Worm (Caenorhabditis elegans): Measurements from ENCODE around the gene gcy-22.

The gcy-22 gene

ce11 chrV:20781346-20781952 lies 43.4 kb downstream of the gcy-22 start:
- TF ChIP-seq C06A6.2 (GFP tag; conservative IDR thresholded peaks at IDR 0.05) (no peak), nfya-1 (tag; optimal IDR thresholded peaks at IDR 0.05; ENCODE audit: borderline replicate concordance, insufficient read depth) (no peak), Y53F4B.3 (GFP tag; IDR thresholded peaks at IDR 0.05) (no peak), lsl-1 (GFP tag; optimal IDR thresholded peaks at IDR 0.05) (no peak), ceh-91 (GFP tag; IDR thresholded peaks at IDR 0.05) (no peak), mcd-1 (GFP tag; IDR thresholded peaks at IDR 0.05) (no peak), F57A8.1 (GFP tag; optimal IDR thresholded peaks at IDR 0.05) (no peak), gei-17 (GFP tag; optimal IDR thresholded peaks at IDR 0.05) (no peak), nhr-120 (GFP tag; IDR thresholded peaks at IDR 0.05) (no peak), madf-6 (GFP tag; IDR thresholded peaks at IDR 0.05) (no peak), B0261.1 (tag; optimal IDR thresholded peaks at IDR 0.05) (no peak), ztf-18 (tag; optimal IDR thresholded peaks at IDR 0.05) (no peak)

- peak; percentile 59 for TF ChIP-seq ama-1 (optimal IDR thresholded peaks at IDR 0.05)
- no peak for TF ChIP-seq ama-1 (GFP tag; optimal IDR thresholded peaks at IDR 0.05)
- TF ChIP-seq mcd-1 (GFP tag; IDR thresholded peaks at IDR 0.05) = no peak
- TF ChIP-seq gei-17 (GFP tag; optimal IDR thresholded peaks at IDR 0.05) = no peak
- TF ChIP-seq C06A6.2 (GFP tag; conservative IDR thresholded peaks at IDR 0.05) = no peak
- TF ChIP-seq ets-4 (GFP tag; optimal IDR thresholded peaks at IDR 0.05) = no peak
- TF ChIP-seq F39B2.1 (GFP tag; IDR thresholded peaks at IDR 0.05) = no peak
- no peak for TF ChIP-seq lir-1 (GFP tag; conservative IDR thresholded peaks at IDR 0.05)
- no peak for TF ChIP-seq rcor-1 (GFP tag; IDR thresholded peaks at IDR 0.05)
- TF ChIP-seq efl-1 (GFP tag; optimal IDR thresholded peaks at IDR 0.05) = no peak
- 0 out of 2 replicates have a peak, but pooled peaks have one; percentile 2 for TF ChIP-seq Y56A3A.18 (GFP tag; IDR thresholded peaks at IDR 0.05)
- TF ChIP-seq let-526 (GFP tag; IDR thresholded peaks at IDR 0.05) = no peak
- no peak for TF ChIP-seq cebp-1 (GFP tag; IDR thresholded peaks at IDR 0.05)
- TF ChIP-seq cebp-1 (tag; optimal IDR thresholded peaks at IDR 0.05) = peak; percentile 10
Measured at ce11 chrV:20780400-20780799, 44.5 kb downstream of the gcy-22 start, which contains the start of gene hif-1. Gene hif-1 (plus strand): TSS chrV:20780407.

DNA sequence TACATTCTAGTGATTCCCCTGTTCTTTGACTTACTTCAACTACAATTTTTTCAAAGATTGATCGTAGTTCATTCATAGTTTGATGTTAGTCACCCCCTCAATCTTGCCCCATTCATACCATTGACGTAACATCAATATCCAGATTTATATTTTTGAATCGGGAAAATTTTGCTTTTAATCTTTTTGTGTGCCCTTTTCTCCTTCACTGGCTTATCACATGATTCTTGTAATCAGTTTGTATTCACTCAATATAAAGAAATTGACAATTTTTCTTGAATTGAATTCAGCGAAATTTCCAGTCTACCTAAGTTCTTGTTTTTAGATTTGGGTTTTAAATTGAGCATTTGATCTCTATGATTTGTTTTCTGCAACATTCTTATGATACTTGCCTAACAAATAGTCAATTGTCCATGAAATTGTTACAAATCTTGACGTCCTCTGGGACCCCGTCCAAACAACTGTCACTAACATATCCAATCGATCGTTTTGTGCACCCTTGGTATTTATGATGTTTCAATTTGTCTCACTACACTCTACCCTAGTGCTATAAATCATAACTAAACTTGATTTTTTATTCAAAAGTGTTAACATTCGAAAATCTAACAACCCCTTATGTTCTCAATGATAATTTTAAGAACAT lies 45.0 kb downstream of the gcy-22 start:
- TF ChIP-seq pha-4 (tag; optimal IDR thresholded peaks at IDR 0.05) (no peak), T26A5.8 (tag; optimal IDR thresholded peaks at IDR 0.05) (no peak), madf-10 (tag; optimal IDR thresholded peaks at IDR 0.05) (peak; percentile 49), ztf-22 (GFP tag; optimal IDR thresholded peaks at IDR 0.05) (no peak), ekl-4 (GFP tag; IDR thresholded peaks at IDR 0.05) (0 out of 2 replicates have a peak, but pooled peaks have one; percentile 18), nhr-27 (tag; optimal IDR thresholded peaks at IDR 0.05) (no peak), dpff-1 (tag; optimal IDR thresholded peaks at IDR 0.05) (no peak), hlh-26 (GFP tag; conservative IDR thresholded peaks at IDR 0.05) (no peak), him-1 (tag; optimal IDR thresholded peaks at IDR 0.05) (no peak), ztf-25 (GFP tag; IDR thresholded peaks at IDR 0.05) (no peak), ceh-79 (tag; optimal IDR thresholded peaks at IDR 0.05) (no peak), Y56A3A.18 (GFP tag; IDR thresholded peaks at IDR 0.05) (0 out of 2 replicates have a peak, but pooled peaks have one; percentile 42), B0035.1 (tag; optimal IDR thresholded peaks at IDR 0.05) (no peak), B0336.3 (GFP tag; IDR thresholded peaks at IDR 0.05) (0 out of 2 replicates have a peak, but pooled peaks have one; percentile 20)

Measured in whole organism, young adult.